Fruit fly (Drosophila melanogaster): ENCODE measurements around the gene CG8031.

Gene CG8031

DNA sequence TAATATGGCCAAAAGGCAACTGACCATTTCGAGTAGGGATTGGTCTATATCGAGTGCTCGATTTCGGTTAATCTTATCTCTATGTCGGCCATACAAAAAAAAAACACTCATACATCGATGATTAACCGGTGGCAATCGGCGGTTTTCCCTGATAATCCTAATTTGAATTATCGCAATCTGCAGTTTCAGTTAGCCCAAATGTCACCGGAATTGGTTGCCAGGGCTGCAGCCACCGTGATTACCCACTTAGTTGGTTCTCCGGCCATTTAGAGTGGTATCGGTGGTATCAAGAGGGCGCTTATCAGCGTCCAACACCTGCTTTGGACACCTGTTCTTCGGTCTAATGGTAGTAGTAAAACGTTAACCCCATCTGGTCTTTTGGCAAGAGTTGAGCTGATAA, 39.0 kb downstream of the CG8031 start:
- no peak for TF ChIP-seq rn (GFP tag; IDR thresholded peaks at IDR 0.05)
- no peak for TF ChIP-seq Snoo (tag; optimal IDR thresholded peaks at IDR 0.05)
- no peak for TF ChIP-seq CG17806 (tag; optimal IDR thresholded peaks at IDR 0.05)
- no peak for TF ChIP-seq CG13204 (GFP tag; optimal IDR thresholded peaks at IDR 0.05)
- no peak for TF ChIP-seq gl (tag; optimal IDR thresholded peaks at IDR 0.05)

DNA sequence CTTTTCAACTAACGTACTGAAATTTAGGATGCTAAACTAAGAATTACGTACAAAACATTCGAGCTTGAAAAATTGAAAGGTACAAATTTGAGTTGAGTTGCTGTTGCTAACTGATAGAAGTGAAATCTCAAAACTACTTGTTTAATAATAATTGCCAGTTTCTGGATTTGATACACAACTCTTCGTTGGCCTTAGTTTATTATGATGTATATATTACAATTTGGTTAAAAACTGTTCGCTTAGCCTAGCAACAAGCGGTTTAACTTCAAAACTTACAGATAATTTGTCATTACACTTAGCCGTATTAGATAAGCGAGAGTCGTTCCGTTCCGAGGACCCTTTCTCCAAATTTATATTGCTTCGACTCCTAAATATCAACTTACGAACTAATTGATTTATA, 43.5 kb downstream of the CG8031 start, which contains the start of the genes CG14384 and grsm:
Gene CG14384 (minus strand): TSS at position 101 of the 400 bp plus-strand sequence.
Gene grsm (minus strand): TSS at position 101 of the 400 bp plus-strand sequence.
- TF ChIP-seq CG8301 (tag; optimal IDR thresholded peaks at IDR 0.05): no peak
- no peak for TF ChIP-seq Snoo (tag; optimal IDR thresholded peaks at IDR 0.05)
- no peak for TF ChIP-seq D1 (tag; optimal IDR thresholded peaks at IDR 0.05)
- TF ChIP-seq Pif1B (GFP tag; optimal IDR thresholded peaks at IDR 0.05): no peak
- TF ChIP-seq CG10348 (GFP tag; IDR thresholded peaks at IDR 0.05): no peak
- no peak for TF ChIP-seq CG8159 (tag; optimal IDR thresholded peaks at IDR 0.05)
- TF ChIP-seq CG13204 (GFP tag; optimal IDR thresholded peaks at IDR 0.05): no peak
- TF ChIP-seq CG17806 (tag; optimal IDR thresholded peaks at IDR 0.05): no peak
- TF ChIP-seq CG9948 (tag; optimal IDR thresholded peaks at IDR 0.05): no peak
- no peak for TF ChIP-seq EcR (GFP tag; optimal IDR thresholded peaks at IDR 0.05)
- no peak for TF ChIP-seq CG4496 (GFP tag; IDR thresholded peaks at IDR 0.05)
- no peak for TF ChIP-seq fd96Ca (GFP tag; IDR thresholded peaks at IDR 0.05)
- TF ChIP-seq CG32121 (GFP tag; IDR thresholded peaks at IDR 0.05): no peak
- no peak for TF ChIP-seq rn (GFP tag; IDR thresholded peaks at IDR 0.05)
- TF ChIP-seq gl (tag; optimal IDR thresholded peaks at IDR 0.05): no peak
- no peak for TF ChIP-seq Ets98B (GFP tag; IDR thresholded peaks at IDR 0.05)
- no peak for TF ChIP-seq CG34367 (tag; optimal IDR thresholded peaks at IDR 0.05)
- no peak for TF ChIP-seq CG14655 (GFP tag; optimal IDR thresholded peaks at IDR 0.05)

DNA sequence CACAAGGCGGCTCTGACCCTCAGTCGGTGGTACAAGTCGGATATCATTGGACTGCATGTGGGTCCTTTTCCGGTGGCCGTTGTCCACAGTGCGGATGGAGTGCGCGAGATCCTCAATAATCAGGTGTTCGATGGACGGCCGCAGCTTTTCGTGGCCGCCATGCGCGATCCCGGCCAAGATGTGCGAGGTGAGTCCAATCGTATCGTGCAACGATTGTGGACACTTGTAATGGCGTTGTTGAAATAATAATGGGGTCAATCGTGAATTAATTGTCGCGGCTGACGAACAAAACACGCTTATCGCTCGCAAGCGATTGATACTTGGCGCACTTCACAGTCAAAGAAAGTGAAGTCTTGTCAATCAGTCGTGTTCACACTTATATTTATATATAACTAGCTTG, 47.1 kb downstream of the CG8031 start:
- TF ChIP-seq Pif1A (GFP tag; optimal IDR thresholded peaks at IDR 0.05): no peak
- no peak for TF ChIP-seq CG8301 (tag; optimal IDR thresholded peaks at IDR 0.05)
- TF ChIP-seq CG14655 (GFP tag; optimal IDR thresholded peaks at IDR 0.05): no peak
- TF ChIP-seq CG32121 (GFP tag; IDR thresholded peaks at IDR 0.05): no peak
- no peak for TF ChIP-seq Pif1B (GFP tag; optimal IDR thresholded peaks at IDR 0.05)

DNA sequence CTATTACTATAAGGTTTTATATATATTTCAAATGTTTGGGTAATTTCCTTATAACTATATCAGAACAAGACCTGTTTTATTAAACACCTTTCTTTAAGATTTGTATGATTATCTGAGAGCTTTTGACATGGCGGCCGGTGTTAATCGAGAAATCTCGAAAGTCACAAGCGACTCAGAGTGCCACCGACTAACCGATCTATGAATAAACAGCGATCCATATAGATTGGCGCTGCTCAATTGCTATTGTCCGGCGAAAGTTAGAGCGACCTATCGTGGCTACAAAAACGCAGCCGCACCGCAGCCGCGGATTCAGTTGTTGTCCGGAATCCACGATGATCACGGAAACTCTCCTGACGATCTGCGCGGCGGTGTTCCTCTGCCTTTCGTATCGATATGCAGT, 47.6 kb downstream of the CG8031 start, which contains the start of gene Cyp304a1:
Gene Cyp304a1 (plus strand): TSS at position 301 of the 400 bp plus-strand sequence.
- TF ChIP-seq CG34367 (tag; optimal IDR thresholded peaks at IDR 0.05) (no peak), CG12605 (GFP tag; IDR thresholded peaks at IDR 0.05) (no peak), Snoo (tag; optimal IDR thresholded peaks at IDR 0.05) (no peak), CG13204 (GFP tag; optimal IDR thresholded peaks at IDR 0.05) (no peak), CG14655 (GFP tag; optimal IDR thresholded peaks at IDR 0.05) (no peak), D1 (tag; optimal IDR thresholded peaks at IDR 0.05) (no peak), CG10348 (GFP tag; IDR thresholded peaks at IDR 0.05) (no peak), CG8301 (tag; optimal IDR thresholded peaks at IDR 0.05) (no peak), gl (tag; optimal IDR thresholded peaks at IDR 0.05) (no peak), Ets98B (GFP tag; IDR thresholded peaks at IDR 0.05) (no peak), Pif1B (GFP tag; optimal IDR thresholded peaks at IDR 0.05) (no peak), CG4496 (GFP tag; IDR thresholded peaks at IDR 0.05) (no peak), rn (GFP tag; IDR thresholded peaks at IDR 0.05) (no peak), CG9948 (tag; optimal IDR thresholded peaks at IDR 0.05) (no peak), CG17806 (tag; optimal IDR thresholded peaks at IDR 0.05) (no peak), EcR (GFP tag; optimal IDR thresholded peaks at IDR 0.05) (no peak), CG15710 (tag; optimal IDR thresholded peaks at IDR 0.05) (no peak), fd96Ca (GFP tag; IDR thresholded peaks at IDR 0.05) (no peak), Pif1A (GFP tag; optimal IDR thresholded peaks at IDR 0.05) (no peak)

DNA sequence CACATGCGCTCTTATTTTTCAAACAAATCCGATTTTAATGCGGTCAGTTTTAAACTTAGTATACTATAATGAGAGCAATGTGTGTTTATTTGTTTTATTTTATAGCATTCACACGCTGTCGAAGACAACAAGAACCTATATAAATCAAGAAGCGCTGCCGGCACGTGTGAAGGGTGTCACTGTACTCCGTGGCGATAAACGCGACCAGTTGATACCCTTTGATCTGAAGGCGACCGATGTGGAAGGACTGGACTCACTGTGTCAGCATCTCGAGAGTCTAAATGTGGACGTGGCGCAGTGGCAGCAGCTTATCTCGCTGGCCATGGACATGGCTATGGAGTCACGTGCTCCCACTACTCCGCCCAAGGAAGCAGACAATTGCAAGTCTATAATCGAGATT, 48.5 kb downstream of the CG8031 start:
- TF ChIP-seq CG15710 (tag; optimal IDR thresholded peaks at IDR 0.05): no peak
- TF ChIP-seq EcR (GFP tag; optimal IDR thresholded peaks at IDR 0.05): peak; percentile 30

DNA sequence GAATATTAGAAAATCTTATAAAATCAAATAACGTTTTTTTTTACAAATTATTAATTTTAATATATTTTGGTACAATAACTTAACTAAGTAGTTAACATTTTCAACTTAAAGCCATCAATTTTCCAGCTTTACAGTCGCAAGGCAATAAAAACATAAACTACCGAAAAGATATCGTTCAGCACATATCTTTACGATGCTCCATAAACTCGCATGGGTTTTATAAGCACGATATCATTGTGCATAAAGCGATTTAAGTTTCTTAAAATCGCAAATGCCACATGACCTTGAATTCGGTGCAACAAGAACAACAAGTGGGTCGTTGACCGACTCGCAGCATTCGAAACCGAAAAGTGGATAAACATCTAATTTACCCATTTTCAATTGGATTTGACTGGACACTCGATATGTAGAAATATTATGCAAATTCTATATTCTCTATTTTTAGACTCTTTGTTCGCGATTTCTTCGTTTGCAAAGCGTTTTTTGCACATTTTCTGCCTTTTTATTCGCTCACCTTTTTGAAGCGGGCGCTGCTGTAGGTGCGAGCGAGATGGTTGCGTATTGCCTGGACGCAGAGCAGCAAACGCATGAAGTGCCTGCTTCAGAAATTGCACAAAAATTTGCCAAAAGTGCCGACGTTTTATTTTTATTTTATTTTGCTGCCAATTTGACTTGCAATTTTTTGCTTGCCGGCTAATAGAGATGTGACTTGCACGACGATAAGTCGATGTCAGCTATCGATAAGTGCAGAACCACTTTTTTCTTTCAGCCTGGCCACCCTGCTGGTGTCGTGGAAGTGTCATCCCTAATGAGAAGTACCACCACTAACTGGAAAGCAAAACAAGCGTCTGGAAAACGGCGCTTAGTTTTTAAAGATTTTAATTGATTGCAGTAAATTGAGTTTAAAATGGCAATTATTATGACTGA, 49.9 kb downstream of the CG8031 start, which contains the start of gene Spc25:
Gene Spc25 (plus strand): TSS at position 817 of the 927 bp plus-strand sequence.
- TF ChIP-seq CG14655 (GFP tag; optimal IDR thresholded peaks at IDR 0.05) (no peak), CG4496 (GFP tag; IDR thresholded peaks at IDR 0.05) (0 out of 3 replicates have a peak, but pooled peaks have one; percentile 48), D1 (tag; optimal IDR thresholded peaks at IDR 0.05) (peak; percentile 35), fd96Ca (GFP tag; IDR thresholded peaks at IDR 0.05) (no peak; the same call in 2 of the 3 replicates), CG9948 (tag; optimal IDR thresholded peaks at IDR 0.05) (no peak), CG15710 (tag; optimal IDR thresholded peaks at IDR 0.05) (no peak), CG8159 (tag; optimal IDR thresholded peaks at IDR 0.05) (no peak), EcR (GFP tag; optimal IDR thresholded peaks at IDR 0.05) (peak; percentile 95), Pif1A (GFP tag; optimal IDR thresholded peaks at IDR 0.05) (peak; percentile 8), rn (GFP tag; IDR thresholded peaks at IDR 0.05) (no peak), CG13204 (GFP tag; optimal IDR thresholded peaks at IDR 0.05) (no peak)

All from whole organism, pupa.